Worm (Caenorhabditis elegans) whole organism, L4/young adult: ENCODE data around the gene T19H5.4.

Source experiments
- W03F9.2 ChIP-seq: fragments of 150-350 bp; optimal IDR thresholded peaks from 2 replicates; lab custom pipeline; 2014; ENCODE audit warnings: missing biosample characterization, missing genetic modification characterization
- dao-5 ChIP-seq: sonication (generic microtip); optimal IDR thresholded peaks from 2 replicates; lab custom pipeline; 2016; ENCODE audit warnings: missing genotype, missing genetic modification characterization, moderate library complexity, missing compliant biosample characterization
- him-1 ChIP-seq: sonication (generic microtip); optimal IDR thresholded peaks from 2 replicates; lab custom pipeline; 2016; ENCODE audit warnings: missing genotype, missing genetic modification reagents, missing genetic modification characterization, missing compliant biosample characterization

ce11 chrII:9493242-9494058 lies 6.3 kb upstream of the T19H5.4 start:
- TF ChIP-seq W03F9.2 (no peak), dao-5 (tag; lab: Kevin White, UChicago) (no peak), him-1 (tag; lab: Kevin White, UChicago) (no peak)
